Worm (Caenorhabditis elegans): Measurements from ENCODE around the gene F53C3.4.

DNA sequence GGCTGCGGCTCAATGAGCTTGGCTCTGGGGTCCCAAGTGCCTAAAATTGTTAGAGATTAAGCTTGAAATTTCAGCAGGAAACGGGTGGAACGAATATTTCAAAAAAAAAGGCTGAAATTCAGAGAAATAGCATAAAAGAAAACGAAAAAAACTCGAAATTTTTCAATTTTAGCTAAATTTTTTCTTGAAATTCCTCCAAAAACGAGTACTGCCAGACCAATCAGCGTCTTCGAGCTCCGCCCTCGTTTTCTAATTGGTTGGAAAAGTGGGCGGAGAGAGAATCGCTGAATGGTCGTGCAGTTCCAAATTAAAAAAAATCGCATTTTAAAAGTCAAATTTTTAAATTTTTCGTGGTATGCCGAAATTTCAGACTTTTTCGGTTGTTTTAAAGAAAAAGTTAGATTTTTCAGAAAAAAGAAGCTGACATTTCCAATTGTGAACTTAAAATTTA lies 26.8 kb downstream of the F53C3.4 start, which contains the start of gene plpp-1.1:
- TF ChIP-seq nhr-6 (tag; optimal IDR thresholded peaks at IDR 0.05), result no peak
- TF ChIP-seq hlh-11 (tag; optimal IDR thresholded peaks at IDR 0.05), result no peak
- TF ChIP-seq nhr-76 (tag; optimal IDR thresholded peaks at IDR 0.05), result no peak
- TF ChIP-seq Y5F2A.4 (GFP tag; optimal IDR thresholded peaks at IDR 0.05), result no peak
- no peak for TF ChIP-seq jun-1 (tag; optimal IDR thresholded peaks at IDR 0.05)
- TF ChIP-seq egl-27 (tag; optimal IDR thresholded peaks at IDR 0.05), result no peak

All from whole organism, L4 larva.